Fruit fly (Drosophila melanogaster): ENCODE measurements around the gene CG33281.
A peak's percentile ranks its signal among the peaks of the same experiment; 100 is the strongest.

CG33281 gene

dm6 chr2L:3341231-3341935 lies 17.3 kb downstream of the CG33281 start (continued):
- TF ChIP-seq CG7368 (GFP tag; optimal IDR thresholded peaks at IDR 0.05) (peak; percentile 17), CG16779 (tag; optimal IDR thresholded peaks at IDR 0.05) (no peak), CG3919 (GFP tag; optimal IDR thresholded peaks at IDR 0.05) (peak; percentile 19), CG10669 (GFP tag; optimal IDR thresholded peaks at IDR 0.05) (no peak), Ets96B (tag; optimal IDR thresholded peaks at IDR 0.05) (no peak), ss (GFP tag; optimal IDR thresholded peaks at IDR 0.05) (no peak), cyc (GFP tag; optimal IDR thresholded peaks at IDR 0.05) (peak; percentile 39), CG11294 (GFP tag; IDR thresholded peaks at IDR 0.05) (no peak), CG9139 (GFP tag; optimal IDR thresholded peaks at IDR 0.05) (no peak), Blimp-1 (GFP tag; optimal IDR thresholded peaks at IDR 0.05) (peak; percentile 82), fd59A (GFP tag; optimal IDR thresholded peaks at IDR 0.05) (no peak), achi (GFP tag; optimal IDR thresholded peaks at IDR 0.05) (peak; percentile 57), CG11762 (GFP tag; optimal IDR thresholded peaks at IDR 0.05; ENCODE audit: insufficient read depth) (no peak), Smox (GFP tag; optimal IDR thresholded peaks at IDR 0.05) (peak; percentile 78), CG8119 (GFP tag; IDR thresholded peaks at IDR 0.05) (peak; percentile 44; the same call in 1 of the 3 replicates), Hr38 (GFP tag; optimal IDR thresholded peaks at IDR 0.05) (no peak), salr (GFP tag; optimal IDR thresholded peaks at IDR 0.05) (peak in 1 of 2 experiments; percentile 21), pdm3 (GFP tag; optimal IDR thresholded peaks at IDR 0.05) (peak; percentile 73), CG6276 (GFP tag; optimal IDR thresholded peaks at IDR 0.05) (peak; percentile 34), esn (GFP tag; optimal IDR thresholded peaks at IDR 0.05) (peak; percentile 94), Eip75B (GFP tag; optimal IDR thresholded peaks at IDR 0.05) (no peak), CG4318 (GFP tag; optimal IDR thresholded peaks at IDR 0.05) (no peak), CG6854 (GFP tag; optimal IDR thresholded peaks at IDR 0.05) (peak; percentile 75), CG34406 (GFP tag; optimal IDR thresholded peaks at IDR 0.05) (peak; percentile 69), dac (GFP tag; optimal IDR thresholded peaks at IDR 0.05) (no peak)

DNA sequence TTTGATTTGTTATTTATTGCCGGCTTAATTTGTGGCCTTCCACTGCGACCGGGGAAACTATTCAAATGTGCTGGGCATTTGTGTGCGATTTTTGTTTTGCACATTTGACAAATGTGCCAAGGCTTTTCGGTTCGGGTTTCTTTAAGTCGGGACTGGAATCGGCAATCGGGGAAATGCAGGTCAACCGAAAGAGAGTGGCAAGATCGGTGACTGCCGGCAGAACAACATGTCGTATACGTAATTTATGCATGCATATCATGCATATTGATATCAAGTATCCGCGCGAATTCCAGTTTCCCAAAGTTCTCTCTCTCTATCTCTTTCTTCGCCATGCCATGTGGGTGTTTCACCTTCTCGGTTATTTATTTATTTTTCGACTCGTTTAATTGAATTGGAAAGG lies 18.3 kb downstream of the CG33281 start:
- TF ChIP-seq CG6854 (GFP tag; optimal IDR thresholded peaks at IDR 0.05) (peak; percentile 1), svp (GFP tag) (peak; percentile 60), Ets96B (tag; optimal IDR thresholded peaks at IDR 0.05) (no peak)

DNA sequence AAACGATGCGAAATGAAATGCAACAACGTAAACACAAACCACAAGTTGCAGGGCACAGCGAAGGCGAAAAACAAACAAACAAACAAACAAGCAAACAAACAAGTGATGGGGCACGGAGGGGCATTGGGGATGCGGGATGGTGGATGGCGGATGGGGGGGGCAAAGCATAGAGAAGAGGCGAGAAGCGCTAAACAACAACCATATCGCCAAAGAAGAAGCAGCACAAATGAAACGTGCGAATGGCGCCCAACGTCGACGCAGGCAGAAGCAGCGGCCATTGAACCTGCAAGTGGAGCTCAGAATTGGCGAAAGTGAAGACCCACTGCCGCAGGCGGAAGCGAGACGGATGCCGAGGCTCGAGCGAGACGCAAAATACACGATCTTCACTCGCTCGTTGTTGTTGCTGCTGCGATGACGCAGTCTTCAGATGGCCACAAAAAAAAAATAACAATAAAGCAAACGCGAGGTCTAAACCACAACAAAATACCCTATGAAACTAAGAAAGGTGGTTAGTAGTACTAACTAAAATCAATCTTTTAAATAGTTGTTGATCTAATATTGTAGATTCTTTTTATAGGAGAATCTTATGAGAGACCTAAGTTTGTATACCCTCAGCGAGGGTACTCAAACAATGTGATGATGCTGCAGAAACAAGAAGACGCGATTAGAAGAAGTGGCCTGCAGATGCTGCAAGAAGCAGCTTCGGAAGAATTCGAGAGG lies 21.9 kb downstream of the CG33281 start:
- TF ChIP-seq acj6 (GFP tag; optimal IDR thresholded peaks at IDR 0.05), result peak; percentile 84
- peak; percentile 32 for TF ChIP-seq CG9139 (GFP tag; optimal IDR thresholded peaks at IDR 0.05)
- peak; percentile 46 for TF ChIP-seq Sox15 (GFP tag; optimal IDR thresholded peaks at IDR 0.05)
- TF ChIP-seq fd59A (GFP tag; optimal IDR thresholded peaks at IDR 0.05), result peak; percentile 58
- peak; percentile 88 for TF ChIP-seq CG3919 (GFP tag; optimal IDR thresholded peaks at IDR 0.05)
- peak; percentile 80 for TF ChIP-seq Lpt (GFP tag; optimal IDR thresholded peaks at IDR 0.05)
- TF ChIP-seq net (GFP tag; optimal IDR thresholded peaks at IDR 0.05), result peak; percentile 75
- TF ChIP-seq Ets21C (GFP tag; optimal IDR thresholded peaks at IDR 0.05), result peak; percentile 80
- TF ChIP-seq Sox102F (GFP tag; optimal IDR thresholded peaks at IDR 0.05), result peak; percentile 91
- peak; percentile 61 for TF ChIP-seq CG11762 (GFP tag; optimal IDR thresholded peaks at IDR 0.05; ENCODE audit: insufficient read depth)
- peak; percentile 81 for TF ChIP-seq CG15336 (GFP tag; IDR thresholded peaks at IDR 0.05)
- TF ChIP-seq fkh (GFP tag; optimal IDR thresholded peaks at IDR 0.05), result peak; percentile 62
- TF ChIP-seq esn (GFP tag; optimal IDR thresholded peaks at IDR 0.05), result peak; percentile 93
- peak; percentile 71 for TF ChIP-seq dsx (GFP tag; optimal IDR thresholded peaks at IDR 0.05; ENCODE audit: poor library complexity, severe bottlenecking)
- peak; percentile 42 for TF ChIP-seq dac (GFP tag; optimal IDR thresholded peaks at IDR 0.05)
- peak; percentile 69 for TF ChIP-seq spab (GFP tag; optimal IDR thresholded peaks at IDR 0.05)
- peak; percentile 41; the same call in 1 of the 2 replicates for TF ChIP-seq CG11294 (GFP tag; IDR thresholded peaks at IDR 0.05)
- TF ChIP-seq CG8119 (GFP tag; IDR thresholded peaks at IDR 0.05), result peak; percentile 83
- TF ChIP-seq salr (GFP tag; optimal IDR thresholded peaks at IDR 0.05), result peak; percentile 41 to 81
- peak; percentile 69 for TF ChIP-seq CG8632 (GFP tag; optimal IDR thresholded peaks at IDR 0.05)
- peak in 1 of 2 experiments; percentile 23 for TF ChIP-seq ss (GFP tag; optimal IDR thresholded peaks at IDR 0.05)
- peak; percentile 73 for TF ChIP-seq CG3032 (tag; optimal IDR thresholded peaks at IDR 0.05)
- TF ChIP-seq CG6276 (GFP tag; optimal IDR thresholded peaks at IDR 0.05), result peak; percentile 50
- peak; percentile 47 for TF ChIP-seq CG6808 (GFP tag; optimal IDR thresholded peaks at IDR 0.05)
- peak; percentile 97 for TF ChIP-seq Eip78C (GFP tag)
- TF ChIP-seq topi (GFP tag; optimal IDR thresholded peaks at IDR 0.05), result peak; percentile 90
- TF ChIP-seq fd85E (GFP tag; optimal IDR thresholded peaks at IDR 0.05), result peak; percentile 60
- peak; percentile 89 for TF ChIP-seq vri (GFP tag; optimal IDR thresholded peaks at IDR 0.05)
- no peak for TF ChIP-seq Hr38 (GFP tag; optimal IDR thresholded peaks at IDR 0.05)
